Fruit fly (Drosophila melanogaster) whole organism, embryonic: ENCODE measurements around the gene CG14664.

Experiments
- Atf6 ChIP-seq: fragments of 200-800 bp; sonication (Bioruptor generic); IDR thresholded peaks from 2 replicates; pipeline ENCODE4 v1.3.6; 2022; ENCODE audit warnings: missing biosample characterization, missing genetic modification characterization
- Bgb ChIP-seq: fragments of 200-800 bp; sonication (Bioruptor generic); IDR thresholded peaks from 2 replicates; pipeline ENCODE4 v1.3.6; 2022; ENCODE audit warnings: missing biosample characterization, missing genetic modification characterization; ENCODE audit not compliant: partially characterized antibody
- CG11695 ChIP-seq: fragments of 200-800 bp; sonication (Bioruptor generic); IDR thresholded peaks from 3 replicates; pipeline ENCODE4 v1.3.6; 2022; ENCODE audit warnings: missing biosample characterization, missing genetic modification characterization
- CG11696 ChIP-seq: fragments of 200-800 bp; sonication (Bioruptor generic); IDR thresholded peaks from 2 replicates; pipeline ENCODE4 v1.3.6; 2022; ENCODE audit warnings: missing biosample characterization, missing genetic modification characterization
- CG1233 ChIP-seq: fragments of 200-800 bp; sonication (Bioruptor generic); optimal IDR thresholded peaks from 4 replicates; lab custom pipeline; 2018; ENCODE audit warnings: missing biosample characterization, mild to moderate bottlenecking, missing genetic modification characterization
- CG15073 ChIP-seq: fragments of 200-800 bp; sonication (Bioruptor generic); optimal IDR thresholded peaks from 2 replicates; lab custom pipeline; 2016; ENCODE audit warnings: missing biosample characterization, missing genetic modification characterization
- CG15479 ChIP-seq: fragments of 200-800 bp; sonication (Bioruptor generic); optimal IDR thresholded peaks from 3 replicates; lab custom pipeline; 2019; ENCODE audit warnings: missing biosample characterization, mild to moderate bottlenecking, missing genetic modification characterization, moderate library complexity
- CG1603 ChIP-seq: fragments of 200-800 bp; sonication (Bioruptor generic); optimal IDR thresholded peaks from 2 replicates; lab custom pipeline; 2019; ENCODE audit warnings: missing biosample characterization, mild to moderate bottlenecking, missing genetic modification characterization, moderate library complexity
- CG17359 ChIP-seq: fragments of 200-800 bp; sonication (Bioruptor generic); optimal IDR thresholded peaks from 3 replicates; lab custom pipeline; 2018; ENCODE audit warnings: missing biosample characterization, mild to moderate bottlenecking, missing genetic modification characterization, moderate library complexity
- CG17568 ChIP-seq: fragments of 200-800 bp; sonication (Bioruptor generic); optimal IDR thresholded peaks from 2 replicates; lab custom pipeline; 2018; ENCODE audit warnings: missing biosample characterization, mild to moderate bottlenecking, missing genetic modification characterization, moderate library complexity
- CG2129 ChIP-seq: fragments of 200-800 bp; sonication (Bioruptor generic); IDR thresholded peaks from 2 replicates; pipeline ENCODE4 v1.3.6; 2022; ENCODE audit warnings: missing biosample characterization, missing genetic modification characterization; ENCODE audit not compliant: partially characterized antibody
- CG31224 ChIP-seq: fragments of 200-800 bp; sonication (Bioruptor generic); IDR thresholded peaks from 2 replicates; pipeline ENCODE4 v1.3.6; 2022; ENCODE audit warnings: missing biosample characterization, missing genetic modification characterization
- CG32767 ChIP-seq: fragments of 200-800 bp; sonication (Bioruptor generic); IDR thresholded peaks from 2 replicates; pipeline ENCODE4 v1.3.6; 2022; ENCODE audit warnings: missing biosample characterization, missing genetic modification characterization
- CG43689 ChIP-seq: fragments of 200-800 bp; sonication (Bioruptor generic); IDR thresholded peaks from 2 replicates; pipeline ENCODE4 v1.3.6; 2022; ENCODE audit warnings: missing biosample characterization, missing genetic modification characterization
- CG4617 ChIP-seq: fragments of 200-800 bp; sonication (Bioruptor generic); optimal IDR thresholded peaks from 3 replicates; lab custom pipeline; 2016; ENCODE audit warnings: missing biosample characterization, missing genetic modification characterization, borderline replicate concordance
- CG4707 ChIP-seq: fragments of 200-800 bp; sonication (Bioruptor generic); optimal IDR thresholded peaks from 2 replicates; lab custom pipeline; 2018; ENCODE audit warnings: missing biosample characterization, mild to moderate bottlenecking, missing genetic modification characterization, moderate library complexity
- CG4730 ChIP-seq: fragments of 200-800 bp; sonication (Bioruptor generic); IDR thresholded peaks from 2 replicates; pipeline ENCODE4 v1.3.6; 2022; ENCODE audit warnings: missing biosample characterization, missing genetic modification characterization
- CG7271 ChIP-seq: fragments of 200-800 bp; sonication (Bioruptor generic); optimal IDR thresholded peaks from 2 replicates; lab custom pipeline; 2018; ENCODE audit warnings: missing biosample characterization, mild to moderate bottlenecking, missing genetic modification characterization, moderate library complexity
- CG7987 ChIP-seq: fragments of 200-800 bp; sonication (Bioruptor generic); optimal IDR thresholded peaks from 2 replicates; lab custom pipeline; 2018; ENCODE audit warnings: missing biosample characterization, mild to moderate bottlenecking, missing genetic modification characterization, moderate library complexity
- CG9215 ChIP-seq: fragments of 200-800 bp; sonication (Bioruptor generic); IDR thresholded peaks from 2 replicates; pipeline ENCODE4 v1.3.6; 2022; ENCODE audit warnings: missing biosample characterization, missing genetic modification characterization
- Chrac-16 ChIP-seq: fragments of 200-800 bp; sonication (Bioruptor generic); optimal IDR thresholded peaks from 3 replicates; lab custom pipeline; 2016; ENCODE audit warnings: missing biosample characterization, missing genetic modification characterization
- ERR ChIP-seq: fragments of 200-800 bp; sonication (Bioruptor generic); optimal IDR thresholded peaks from 2 replicates; lab custom pipeline; 2016; ENCODE audit warnings: missing biosample characterization, missing genetic modification characterization
- H15 ChIP-seq: fragments of 200-800 bp; sonication (Bioruptor generic); IDR thresholded peaks from 3 replicates; pipeline ENCODE4 v1.3.6; 2022; ENCODE audit warnings: missing biosample characterization, missing genetic modification characterization
- HLHmδ ChIP-seq: fragments of 200-800 bp; sonication (Bioruptor generic); optimal IDR thresholded peaks from 2 replicates; lab custom pipeline; 2018; ENCODE audit warnings: missing biosample characterization, mild to moderate bottlenecking, missing genetic modification characterization, moderate library complexity
- Hmr ChIP-seq: fragments of 200-800 bp; sonication (Bioruptor generic); optimal IDR thresholded peaks from 3 replicates; lab custom pipeline; 2017; ENCODE audit warnings: mild to moderate bottlenecking, missing biosample characterization, missing genetic modification reagents, missing genetic modification characterization
- Hmx ChIP-seq: fragments of 200-800 bp; sonication (Bioruptor generic); optimal IDR thresholded peaks from 2 replicates; lab custom pipeline; 2016; ENCODE audit warnings: missing biosample characterization, missing genetic modification characterization
- Hsf ChIP-seq: fragments of 200-800 bp; sonication (Bioruptor generic); optimal IDR thresholded peaks from 3 replicates; lab custom pipeline; 2016; ENCODE audit warnings: missing biosample characterization, missing genetic modification characterization
- Lpt ChIP-seq: fragments of >200 bp; optimal IDR thresholded peaks from 2 replicates; lab custom pipeline; 2018; ENCODE audit warnings: missing biosample characterization, missing genetic modification characterization
- Myb ChIP-seq: fragments of 200-800 bp; sonication (Bioruptor generic); optimal IDR thresholded peaks from 2 replicates; lab custom pipeline; 2016; ENCODE audit warnings: missing biosample characterization, missing genetic modification characterization
- Neu2 ChIP-seq: fragments of 200-800 bp; sonication (Bioruptor generic); optimal IDR thresholded peaks from 3 replicates; lab custom pipeline; 2016; ENCODE audit warnings: missing biosample characterization, missing genetic modification characterization, borderline replicate concordance
- NfI ChIP-seq: fragments of 200-800 bp; sonication (Bioruptor generic); optimal IDR thresholded peaks from 3 replicates; lab custom pipeline; 2018; ENCODE audit warnings: missing biosample characterization, mild to moderate bottlenecking, missing genetic modification characterization, moderate library complexity
- Oli ChIP-seq: fragments of 200-800 bp; sonication (Bioruptor generic); optimal IDR thresholded peaks from 2 replicates; lab custom pipeline; 2018; ENCODE audit warnings: missing biosample characterization, mild to moderate bottlenecking, missing genetic modification characterization, moderate library complexity
- Rx ChIP-seq: fragments of 200-800 bp; sonication (Bioruptor generic); IDR thresholded peaks from 2 replicates; pipeline ENCODE4 v1.3.6; 2022; ENCODE audit warnings: missing biosample characterization, missing genetic modification characterization
- Scr ChIP-seq: fragments of 200-800 bp; sonication (Bioruptor generic); IDR thresholded peaks from 2 replicates; pipeline ENCODE4 v1.3.6; 2022; ENCODE audit warnings: missing biosample characterization, missing genetic modification characterization; ENCODE audit not compliant: partially characterized antibody
- ash1 ChIP-seq: fragments of 200-800 bp; sonication (Bioruptor generic); optimal IDR thresholded peaks from 2 replicates; lab custom pipeline; 2018; ENCODE audit warnings: missing biosample characterization, mild to moderate bottlenecking, missing genetic modification characterization
- bcd ChIP-seq: fragments of 200-800 bp; sonication (Bioruptor generic); optimal IDR thresholded peaks from 2 replicates; lab custom pipeline; 2017; ENCODE audit warnings: missing biosample characterization, mild to moderate bottlenecking, missing genetic modification characterization
- caup ChIP-seq: fragments of 200-800 bp; sonication (Bioruptor generic); optimal IDR thresholded peaks from 3 replicates; lab custom pipeline; 2017; ENCODE audit warnings: missing biosample characterization, mild to moderate bottlenecking, missing genetic modification characterization, moderate library complexity; ENCODE audit not compliant: severe bottlenecking
- chif ChIP-seq, 2 experiments: fragments of 200-800 bp; sonication (Bioruptor generic); optimal IDR thresholded peaks; 3 replicates each; lab custom pipeline; 2016; ENCODE audit warnings: missing biosample characterization in 2 of 2, missing genetic modification characterization in 2 of 2
- chinmo ChIP-seq: fragments of 200-800 bp; sonication (Bioruptor generic); IDR thresholded peaks from 4 replicates; pipeline ENCODE4 v1.3.6; 2022; ENCODE audit warnings: missing biosample characterization, missing genetic modification characterization; ENCODE audit not compliant: partially characterized antibody
- dysf ChIP-seq: fragments of 200-800 bp; sonication (Bioruptor generic); IDR thresholded peaks from 3 replicates; pipeline ENCODE4 v1.3.6; 2022; ENCODE audit warnings: missing biosample characterization, missing genetic modification characterization
- gsb-n ChIP-seq: fragments of 200-800 bp; sonication (Bioruptor generic); optimal IDR thresholded peaks from 3 replicates; lab custom pipeline; 2018; ENCODE audit warnings: missing biosample characterization, mild to moderate bottlenecking, missing genetic modification characterization
- kah ChIP-seq: fragments of 200-800 bp; sonication (Bioruptor generic); optimal IDR thresholded peaks from 2 replicates; lab custom pipeline; 2018; ENCODE audit warnings: missing biosample characterization, mild to moderate bottlenecking, missing genetic modification characterization
- maf-S ChIP-seq: fragments of 200-800 bp; sonication (Bioruptor generic); optimal IDR thresholded peaks from 2 replicates; lab custom pipeline; 2016; ENCODE audit warnings: missing biosample characterization, missing genetic modification characterization
- pita ChIP-seq: fragments of 200-800 bp; sonication (Bioruptor generic); optimal IDR thresholded peaks from 2 replicates; lab custom pipeline; 2017; ENCODE audit warnings: missing biosample characterization, mild to moderate bottlenecking, missing genetic modification characterization
- psq ChIP-seq: fragments of 200-800 bp; sonication (Bioruptor generic); optimal IDR thresholded peaks from 2 replicates; lab custom pipeline; 2017; ENCODE audit warnings: missing biosample characterization, missing genetic modification characterization
- pum ChIP-seq: fragments of 200-800 bp; sonication (Bioruptor generic); optimal IDR thresholded peaks from 2 replicates; lab custom pipeline; 2016; ENCODE audit warnings: missing biosample characterization, missing genetic modification characterization
- stwl ChIP-seq: fragments of 200-800 bp; sonication (Bioruptor generic); optimal IDR thresholded peaks from 3 replicates; lab custom pipeline; 2018; ENCODE audit warnings: missing biosample characterization, mild to moderate bottlenecking, missing genetic modification characterization, moderate library complexity
- trh ChIP-seq: fragments of 200-800 bp; sonication (Bioruptor generic); optimal IDR thresholded peaks from 2 replicates; lab custom pipeline; 2016; ENCODE audit warnings: missing biosample characterization, missing genetic modification characterization
- unc-4 ChIP-seq: fragments of 200-800 bp; sonication (Bioruptor generic); IDR thresholded peaks from 2 replicates; pipeline ENCODE4 v1.3.6; 2022; ENCODE audit warnings: missing biosample characterization, missing genetic modification characterization; ENCODE audit not compliant: partially characterized antibody
- vvl ChIP-seq: fragments of 200-800 bp; sonication (Bioruptor generic); IDR thresholded peaks from 2 replicates; pipeline ENCODE4 v1.3.6; 2022; ENCODE audit warnings: missing biosample characterization, missing genetic modification characterization
- wor ChIP-seq: fragments of 200-800 bp; sonication (Bioruptor generic); IDR thresholded peaks from 2 replicates; pipeline ENCODE4 v1.3.6; 2022; ENCODE audit warnings: missing biosample characterization, missing genetic modification characterization

Gene CG14664

DNA sequence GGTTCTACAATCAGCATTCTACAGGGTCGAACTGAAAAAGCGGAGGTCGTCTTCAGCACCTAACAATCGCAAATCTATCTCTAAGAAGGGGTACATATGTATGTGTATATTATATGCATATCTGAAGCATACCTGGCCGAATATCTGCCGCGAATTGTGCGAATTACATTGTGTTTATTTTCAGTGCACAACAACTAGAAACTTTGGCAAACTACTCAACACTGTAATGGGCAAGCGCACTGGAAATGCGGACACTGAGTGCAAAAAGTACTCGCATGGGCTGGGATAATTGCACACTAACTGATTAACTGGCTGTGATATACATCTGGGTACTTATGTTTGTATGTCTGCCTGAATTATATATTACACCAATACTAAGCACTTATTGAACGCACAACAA is 46.9 kb downstream of the CG14664 start:
- no peak for TF ChIP-seq NfI (GFP tag; lab: Kevin White, UChicago)
- no peak for TF ChIP-seq pum
- TF ChIP-seq CG17568 (GFP tag; lab: Kevin White, UChicago), result no peak
- no peak for TF ChIP-seq CG43689 (GFP tag; lab: Robert Waterston, UW)
- TF ChIP-seq bcd (GFP tag; lab: Kevin White, UChicago), result no peak
- TF ChIP-seq caup (GFP tag; lab: Kevin White, UChicago), result no peak
- no peak; the same call in 1 of the 2 replicates for TF ChIP-seq CG32767 (GFP tag; lab: Robert Waterston, UW)
- no peak for TF ChIP-seq CG7987 (GFP tag; lab: Kevin White, UChicago)
- TF ChIP-seq Neu2 (GFP tag; lab: Kevin White, UChicago), result no peak
- no peak for TF ChIP-seq ERR (GFP tag; lab: Kevin White, UChicago)
- no peak for TF ChIP-seq H15 (GFP tag; lab: Robert Waterston, UW)
- 0 out of 4 replicates have a peak, but pooled peaks have one; percentile 65 for TF ChIP-seq chinmo (GFP tag; lab: Robert Waterston, UW)
- TF ChIP-seq vvl (GFP tag; lab: Robert Waterston, UW), result peak; percentile 55; the same call in 1 of the 2 replicates
- no peak for TF ChIP-seq ash1 (GFP tag; lab: Kevin White, UChicago)
- TF ChIP-seq dysf (GFP tag; lab: Robert Waterston, UW), result 0 out of 3 replicates have a peak, but pooled peaks have one; percentile 49
- TF ChIP-seq Lpt (GFP tag; lab: Kevin White, UChicago), result no peak
- TF ChIP-seq stwl (tag; lab: Kevin White, UChicago), result peak; percentile 43
- TF ChIP-seq CG11696 (GFP tag; lab: Robert Waterston, UW), result peak; percentile 44; the same call in 1 of the 2 replicates
- TF ChIP-seq CG31224 (GFP tag; lab: Robert Waterston, UW), result no peak
- no peak for TF ChIP-seq Chrac-16 (GFP tag; lab: Kevin White, UChicago)
- no peak for TF ChIP-seq CG4707 (GFP tag; lab: Kevin White, UChicago)
- no peak for TF ChIP-seq kah (GFP tag; lab: Kevin White, UChicago)
- no peak for TF ChIP-seq CG4730 (GFP tag; lab: Robert Waterston, UW)
- TF ChIP-seq wor (GFP tag; lab: Robert Waterston, UW), result no peak
- no peak for TF ChIP-seq CG15073 (GFP tag; lab: Kevin White, UChicago)
- TF ChIP-seq CG11695 (GFP tag; lab: Robert Waterston, UW), result no peak
- TF ChIP-seq trh, result no peak
- TF ChIP-seq pita (GFP tag; lab: Kevin White, UChicago), result no peak
- TF ChIP-seq CG1233 (GFP tag; lab: Kevin White, UChicago), result no peak
- no peak for TF ChIP-seq Oli (tag; lab: Kevin White, UChicago)
- TF ChIP-seq CG4617 (GFP tag; lab: Kevin White, UChicago), result no peak
- no peak for TF ChIP-seq CG17359 (tag; lab: Kevin White, UChicago)
- TF ChIP-seq Hmr (GFP tag; lab: Kevin White, UChicago), result no peak
- no peak for TF ChIP-seq CG2129
- no peak for TF ChIP-seq Hmx (GFP tag; lab: Kevin White, UChicago)
- no peak for TF ChIP-seq Hsf (GFP tag; lab: Kevin White, UChicago)
- TF ChIP-seq Scr (GFP tag; lab: Robert Waterston, UW), result no peak
- peak; percentile 49; the same call in 1 of the 2 replicates for TF ChIP-seq Atf6 (GFP tag; lab: Robert Waterston, UW)
- no peak for TF ChIP-seq HLHmδ
- no peak for TF ChIP-seq psq (GFP tag; lab: Kevin White, UChicago)
- TF ChIP-seq Myb (GFP tag; lab: Kevin White, UChicago), result no peak
- no peak for TF ChIP-seq Bgb
- no peak for TF ChIP-seq gsb-n (tag; lab: Kevin White, UChicago)
- TF ChIP-seq chif (GFP tag; optimal IDR thresholded peaks at IDR 0.05; lab: Kevin White, UChicago), result peak in 1 of 2 experiments; percentile 24
- no peak for TF ChIP-seq CG7271 (tag; lab: Kevin White, UChicago)
- no peak for TF ChIP-seq CG15479 (GFP tag; lab: Kevin White, UChicago)
- no peak for TF ChIP-seq Rx (GFP tag; lab: Robert Waterston, UW)
- no peak for TF ChIP-seq CG9215 (GFP tag; lab: Robert Waterston, UW)
- no peak for TF ChIP-seq unc-4 (GFP tag; lab: Robert Waterston, UW)
- no peak for TF ChIP-seq maf-S
- TF ChIP-seq CG1603 (tag; lab: Kevin White, UChicago), result no peak
